Fruit fly (Drosophila melanogaster) Kc167 (cell line): Measurements from ENCODE around the gene Timp.

Source experiments
- Sin3A ChIP-seq: fragments of >200 bp; optimal IDR thresholded peaks from 2 replicates; lab custom pipeline; 2018; ENCODE audit warnings: missing external identifiers
- insv ChIP-seq: fragments of >200 bp; optimal IDR thresholded peaks from 3 replicates; lab custom pipeline; 2018; ENCODE audit warnings: missing external identifiers

DNA sequence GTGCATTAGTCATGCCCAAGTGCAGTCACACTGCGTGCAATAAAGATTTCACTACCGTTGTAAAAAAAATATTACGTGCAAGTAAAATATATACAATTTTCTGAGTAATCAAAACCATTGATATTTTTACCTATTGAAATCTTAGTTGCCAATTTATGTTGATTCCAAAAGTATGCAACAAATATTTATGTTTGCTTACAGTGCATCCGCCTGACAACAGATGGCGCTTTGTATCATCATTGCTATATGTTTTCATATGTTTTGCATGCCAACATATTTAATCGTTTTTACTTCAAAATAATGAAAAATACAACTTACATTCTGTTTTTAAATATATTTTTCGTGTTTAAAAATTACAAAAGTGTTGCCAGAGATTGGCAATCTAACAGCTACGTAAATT is 9.3 kb downstream of the Timp start:
- TF ChIP-seq insv (lab: Kevin White, UChicago) = no peak
- no peak for TF ChIP-seq Sin3A (lab: Kevin White, UChicago)
